Fruit fly (Drosophila melanogaster): ENCODE results near the gene GstD2.

GstD2 gene

DNA sequence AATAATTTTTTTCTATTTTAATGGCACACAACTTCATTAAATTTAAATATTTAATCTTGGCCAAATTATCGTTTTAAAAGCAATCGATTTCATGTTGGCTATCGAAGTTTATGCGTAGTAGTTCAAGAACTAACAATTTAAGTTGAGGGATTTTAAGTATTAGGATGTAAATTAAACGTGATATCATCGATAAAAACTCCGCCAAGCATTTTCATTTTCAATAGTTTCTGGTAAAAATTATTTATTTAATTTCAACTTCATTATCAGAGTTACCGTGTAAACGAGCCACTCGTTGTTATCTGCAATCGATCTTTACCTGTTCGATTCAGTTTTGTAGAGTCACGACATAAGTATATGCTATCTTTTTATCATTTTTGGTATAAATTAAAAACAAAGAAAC, 31.2 kb downstream of the GstD2 start (continued):
- TF ChIP-seq mam (GFP tag; optimal IDR thresholded peaks at IDR 0.05) (peak; percentile 92), mirr (GFP tag; optimal IDR thresholded peaks at IDR 0.05) (peak; percentile 99), sim (GFP tag; IDR thresholded peaks at IDR 0.05) (peak; percentile 98), E2f2 (GFP tag; IDR thresholded peaks at IDR 0.05) (peak; percentile 85), vvl (GFP tag; IDR thresholded peaks at IDR 0.05) (peak; percentile 99), corto (GFP tag; optimal IDR thresholded peaks at IDR 0.05) (peak; percentile 82), tx (GFP tag; optimal IDR thresholded peaks at IDR 0.05) (peak; percentile 84), Ravus (GFP tag; IDR thresholded peaks at IDR 0.05) (peak; percentile 86), CG32767 (GFP tag; IDR thresholded peaks at IDR 0.05) (peak; percentile 93), lmd (GFP tag; IDR thresholded peaks at IDR 0.05) (peak; percentile 94), tin (GFP tag; optimal IDR thresholded peaks at IDR 0.05) (peak; percentile 100), CG4404 (GFP tag; IDR thresholded peaks at IDR 0.05) (peak; percentile 80), gem (tag; optimal IDR thresholded peaks at IDR 0.05) (peak; percentile 99), CG4617 (GFP tag; optimal IDR thresholded peaks at IDR 0.05; ENCODE audit: borderline replicate concordance) (peak; percentile 84), ro (GFP tag; IDR thresholded peaks at IDR 0.05) (peak; percentile 63), CG1602 (GFP tag; optimal IDR thresholded peaks at IDR 0.05) (peak; percentile 96), Dek (tag; optimal IDR thresholded peaks at IDR 0.05) (peak; percentile 97), CG3726 (GFP tag; IDR thresholded peaks at IDR 0.05) (peak; percentile 89), CG9932 (GFP tag; IDR thresholded peaks at IDR 0.05) (no peak; the same call in 1 of the 2 replicates), unpg (GFP tag; optimal IDR thresholded peaks at IDR 0.05) (peak; percentile 99), maf-S (GFP tag; optimal IDR thresholded peaks at IDR 0.05) (peak; percentile 94), Poxn (GFP tag; IDR thresholded peaks at IDR 0.05) (peak; percentile 54), Ada2b (GFP tag; IDR thresholded peaks at IDR 0.05) (peak; percentile 99), caup (GFP tag; optimal IDR thresholded peaks at IDR 0.05; ENCODE audit: severe bottlenecking) (peak; percentile 97), CG8290 (GFP tag; optimal IDR thresholded peaks at IDR 0.05) (peak; percentile 96), CG8290 (tag; optimal IDR thresholded peaks at IDR 0.05) (peak; percentile 95 to 97), CG12942 (GFP tag; optimal IDR thresholded peaks at IDR 0.05) (peak; percentile 92), CG9215 (GFP tag; IDR thresholded peaks at IDR 0.05) (peak; percentile 80; the same call in 1 of the 2 replicates), C15 (GFP tag; IDR thresholded peaks at IDR 0.05) (peak; percentile 87), CG4282 (GFP tag; optimal IDR thresholded peaks at IDR 0.05) (peak; percentile 76), gsb (GFP tag; IDR thresholded peaks at IDR 0.05) (peak; percentile 92), tll (GFP tag; optimal IDR thresholded peaks at IDR 0.05) (peak in 1 of 2 experiments; percentile 76), oc (tag; optimal IDR thresholded peaks at IDR 0.05) (peak; percentile 98), CG8359 (GFP tag; optimal IDR thresholded peaks at IDR 0.05; ENCODE audit: borderline replicate concordance) (peak; percentile 92), her (GFP tag; optimal IDR thresholded peaks at IDR 0.05) (peak; percentile 90), trem (tag; optimal IDR thresholded peaks at IDR 0.05) (peak; percentile 98), tio (GFP tag; optimal IDR thresholded peaks at IDR 0.05) (no peak), Abd-B (GFP tag; optimal IDR thresholded peaks at IDR 0.05) (peak; percentile 94), tna (GFP tag; IDR thresholded peaks at IDR 0.05; ENCODE audit: partially characterized antibody) (no peak), CG34376 (GFP tag; optimal IDR thresholded peaks at IDR 0.05) (peak; percentile 100), CG12659 (GFP tag; optimal IDR thresholded peaks at IDR 0.05) (peak; percentile 97), Scr (GFP tag; IDR thresholded peaks at IDR 0.05; ENCODE audit: partially characterized antibody) (peak; percentile 51), Mad (GFP tag; optimal IDR thresholded peaks at IDR 0.05) (peak; percentile 94), jigr1 (GFP tag; IDR thresholded peaks at IDR 0.05) (peak; percentile 76; the same call in 2 of the 3 replicates), Xrp1 (GFP tag; IDR thresholded peaks at IDR 0.05) (peak; percentile 99), Ets65A (GFP tag) (peak; percentile 98), kah (GFP tag; optimal IDR thresholded peaks at IDR 0.05) (peak; percentile 97), CG10959 (GFP tag; IDR thresholded peaks at IDR 0.05) (peak; percentile 96), NK7.1 (GFP tag; optimal IDR thresholded peaks at IDR 0.05) (peak; percentile 95), Lhr (GFP tag; optimal IDR thresholded peaks at IDR 0.05) (peak; percentile 92), CG14860 (GFP tag; IDR thresholded peaks at IDR 0.05; ENCODE audit: partially characterized antibody) (no peak)

All from whole organism, embryonic.